Fruit fly (Drosophila melanogaster) whole organism, wandering third instar larva: ENCODE measurements around the gene CG14718.

ENCODE experiments used
- Abd-B ChIP-seq: fragments of >200 bp; optimal IDR thresholded peaks from 2 replicates; lab custom pipeline; 2017; ENCODE audit warnings: missing biosample characterization, missing genetic modification characterization
- CG32264 ChIP-seq: fragments of 200-800 bp; sonication (Bioruptor generic); optimal IDR thresholded peaks from 2 replicates; lab custom pipeline; 2016; ENCODE audit warnings: missing biosample characterization, missing genetic modification characterization
- CG9705 ChIP-seq: fragments of 200-800 bp; sonication (Bioruptor generic); optimal IDR thresholded peaks from 2 replicates; lab custom pipeline; 2018; ENCODE audit warnings: missing biosample characterization, mild to moderate bottlenecking, missing genetic modification characterization
- CrebA ChIP-seq: fragments of 200-800 bp; sonication (Bioruptor generic); optimal IDR thresholded peaks from 2 replicates; lab custom pipeline; 2016; ENCODE audit warnings: missing biosample characterization, mild to moderate bottlenecking, missing genetic modification characterization, borderline replicate concordance
- Dif ChIP-seq: fragments of 200-275, 200-300 bp; sonication (Bioruptor generic); optimal IDR thresholded peaks from 2 replicates; lab custom pipeline; 2018; ENCODE audit warnings: missing biosample characterization, missing genetic modification characterization; ENCODE audit not compliant: partially characterized antibody
- GATAd ChIP-seq: sonication (Bioruptor generic); optimal IDR thresholded peaks from 2 replicates; lab custom pipeline; 2016; ENCODE audit warnings: missing biosample characterization, missing genetic modification characterization
- HLH106 ChIP-seq: fragments of 200-800 bp; optimal IDR thresholded peaks from 3 replicates; lab custom pipeline; 2019; ENCODE audit warnings: missing biosample characterization, mild to moderate bottlenecking, missing genetic modification characterization, moderate library complexity
- Hnf4 ChIP-seq: fragments of 200-800 bp; sonication (Bioruptor generic); optimal IDR thresholded peaks from 2 replicates; lab custom pipeline; 2016; ENCODE audit warnings: missing biosample characterization, mild to moderate bottlenecking, missing genetic modification characterization
- Hr78 ChIP-seq: fragments of >200 bp; optimal IDR thresholded peaks from 2 replicates; lab custom pipeline; 2017; ENCODE audit warnings: missing biosample characterization, missing genetic modification characterization
- Hr83 ChIP-seq: fragments of 200-300 bp; sonication (Bioruptor generic); optimal IDR thresholded peaks from 2 replicates; lab custom pipeline; 2016; ENCODE audit warnings: missing biosample characterization, mild to moderate bottlenecking, missing genetic modification characterization, moderate library complexity; ENCODE audit not compliant: poor library complexity, severe bottlenecking
- Jra ChIP-seq: sonication (Bioruptor generic); optimal IDR thresholded peaks from 2 replicates; lab custom pipeline; 2016; ENCODE audit warnings: missing biosample characterization, missing genetic modification characterization
- Mio ChIP-seq: sonication (Bioruptor generic); optimal IDR thresholded peaks from 2 replicates; lab custom pipeline; 2016; ENCODE audit warnings: missing biosample characterization, missing genetic modification characterization
- Myc ChIP-seq: fragments of >200 bp; optimal IDR thresholded peaks from 2 replicates; lab custom pipeline; 2017
- N ChIP-seq: fragments of >200 bp; optimal IDR thresholded peaks from 2 replicates; lab custom pipeline; 2018; ENCODE audit warnings: missing biosample characterization, missing external identifiers, missing genetic modification characterization
- OdsH ChIP-seq: fragments of 200-800 bp; sonication (Bioruptor generic); optimal IDR thresholded peaks from 2 replicates; lab custom pipeline; 2016; ENCODE audit warnings: missing biosample characterization, mild to moderate bottlenecking, missing genetic modification characterization
- Rel ChIP-seq, 2 experiments: fragments of 200-800 bp; sonication (Bioruptor generic) in 1 of 2; optimal IDR thresholded peaks; 2 replicates in 1 of 2; 3 replicates in 1 of 2; lab custom pipeline; 2016 to 2019; ENCODE audit warnings: mild to moderate bottlenecking in 2 of 2, missing biosample characterization in 2 of 2, missing genetic modification characterization in 2 of 2, moderate library complexity in 1 of 2
- Sp1 ChIP-seq: fragments of 200-800 bp; sonication (Bioruptor generic); optimal IDR thresholded peaks from 3 replicates; lab custom pipeline; 2019; ENCODE audit warnings: missing biosample characterization, mild to moderate bottlenecking, missing genetic modification characterization, moderate library complexity
- Vsx2 ChIP-seq: fragments of 200-300, 225-300 bp; sonication (Bioruptor generic); optimal IDR thresholded peaks from 2 replicates; lab custom pipeline; 2018; ENCODE audit warnings: missing biosample characterization, missing genetic modification characterization; ENCODE audit not compliant: partially characterized antibody
- br ChIP-seq: fragments of 200-800 bp; sonication (Bioruptor generic); optimal IDR thresholded peaks from 2 replicates; lab custom pipeline; 2016; ENCODE audit warnings: missing biosample characterization, missing genetic modification characterization
- brk ChIP-seq: fragments of 200-800 bp; sonication (Bioruptor generic); optimal IDR thresholded peaks from 2 replicates; lab custom pipeline; 2016; ENCODE audit warnings: missing biosample characterization, mild to moderate bottlenecking, missing genetic modification characterization
- dl ChIP-seq, 2 experiments: fragments of 175-275, 200-275 bp in 1 of 2; fragments of 200-275 bp in 1 of 2; sonication (Bioruptor generic); optimal IDR thresholded peaks; lab custom pipeline; 2018; ENCODE audit warnings: mild to moderate bottlenecking in 2 of 2, missing biosample characterization in 2 of 2, missing genetic modification characterization in 2 of 2, moderate library complexity in 2 of 2; ENCODE audit not compliant: partially characterized antibody in 2 of 2, insufficient read depth in 1 of 2
- dmrt93B ChIP-seq: fragments of 200-800 bp; sonication (Bioruptor generic); optimal IDR thresholded peaks from 2 replicates; lab custom pipeline; 2018; ENCODE audit warnings: missing biosample characterization, mild to moderate bottlenecking, missing genetic modification characterization
- dsf ChIP-seq: sonication (Bioruptor generic); optimal IDR thresholded peaks from 2 replicates; lab custom pipeline; 2016; ENCODE audit warnings: missing biosample characterization, missing genetic modification characterization, borderline replicate concordance
- ey ChIP-seq: fragments of 200-800 bp; sonication (Bioruptor generic); optimal IDR thresholded peaks from 2 replicates; lab custom pipeline; 2016; ENCODE audit warnings: missing biosample characterization, missing genetic modification characterization
- foxo ChIP-seq, 2 experiments: fragments of 200-800 bp; sonication (Bioruptor generic); optimal IDR thresholded peaks; 2 replicates in 1 of 2; 3 replicates in 1 of 2; lab custom pipeline; 2016 to 2017; ENCODE audit warnings: missing biosample characterization in 2 of 2, missing genetic modification characterization in 2 of 2
- fru ChIP-seq: fragments of 200-800 bp; sonication (Bioruptor generic); optimal IDR thresholded peaks from 3 replicates; lab custom pipeline; 2016; ENCODE audit warnings: missing biosample characterization, mild to moderate bottlenecking, missing genetic modification characterization
- h ChIP-seq: fragments of 200-800 bp; sonication (Bioruptor generic); optimal IDR thresholded peaks from 3 replicates; lab custom pipeline; 2016; ENCODE audit warnings: missing biosample characterization, mild to moderate bottlenecking, missing genetic modification characterization
- jim ChIP-seq: fragments of 175-275, 200-325 bp; sonication (Bioruptor generic); optimal IDR thresholded peaks from 2 replicates; lab custom pipeline; 2016; ENCODE audit warnings: missing biosample characterization, mild to moderate bottlenecking, missing genetic modification characterization
- lola ChIP-seq: fragments of >200 bp; optimal IDR thresholded peaks from 2 replicates; lab custom pipeline; 2017; ENCODE audit warnings: missing biosample characterization, missing genetic modification characterization
- pan ChIP-seq: fragments of >200 bp; optimal IDR thresholded peaks from 2 replicates; lab custom pipeline; 2017
- psq ChIP-seq: fragments of 200-800 bp; sonication (Bioruptor generic); optimal IDR thresholded peaks from 3 replicates; lab custom pipeline; 2017; ENCODE audit warnings: missing biosample characterization, mild to moderate bottlenecking, missing genetic modification characterization, moderate library complexity
- rgr ChIP-seq: fragments of 200-800 bp; sonication (Bioruptor generic); optimal IDR thresholded peaks from 3 replicates; lab custom pipeline; 2016; ENCODE audit warnings: missing biosample characterization, mild to moderate bottlenecking, missing genetic modification characterization
- sage ChIP-seq: fragments of 200-800 bp; sonication (Bioruptor generic); optimal IDR thresholded peaks from 2 replicates; lab custom pipeline; 2016; ENCODE audit warnings: missing biosample characterization, mild to moderate bottlenecking, missing genetic modification characterization
- sv ChIP-seq: fragments of 200-800 bp; sonication (Bioruptor generic); optimal IDR thresholded peaks from 3 replicates; lab custom pipeline; 2016; ENCODE audit warnings: missing biosample characterization, missing genetic modification characterization
- usp ChIP-seq: fragments of >200 bp; optimal IDR thresholded peaks from 2 replicates; lab custom pipeline; 2017; ENCODE audit warnings: missing biosample characterization, missing genetic modification characterization
- woc ChIP-seq: sonication (Bioruptor generic); optimal IDR thresholded peaks from 2 replicates; lab custom pipeline; 2016; ENCODE audit warnings: missing biosample characterization, mild to moderate bottlenecking, missing genetic modification characterization

CG14718 gene

DNA sequence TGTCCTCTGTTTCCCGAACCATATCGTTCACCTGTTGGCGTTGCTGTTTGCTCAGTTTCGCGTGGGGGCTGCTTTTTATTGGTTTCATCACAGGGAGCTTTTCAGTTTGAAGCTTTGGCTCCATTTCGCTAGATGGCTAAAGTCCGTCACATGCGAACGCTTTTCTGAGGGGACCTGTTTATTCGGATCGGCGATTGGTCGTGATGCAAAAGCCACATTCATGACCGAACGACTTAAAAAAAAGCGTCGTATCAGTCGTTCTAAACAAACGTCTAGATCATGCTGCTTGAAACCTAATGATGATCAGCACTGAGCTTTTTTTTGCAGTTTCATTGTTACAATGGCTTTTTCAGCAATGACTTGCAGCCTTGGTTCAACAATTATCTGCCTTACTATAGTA lies 10.5 kb upstream of the CG14718 start, which contains the start of gene CG6908:
CG6908 (minus strand) TSS at position 152 of the 400 bp plus-strand sequence.
- TF ChIP-seq Hr78 (no peak), CrebA (GFP tag; lab: Kevin White, UChicago) (no peak), Vsx2 (GFP tag; lab: Kevin White, UChicago) (peak; percentile 78), dsf (GFP tag; lab: Kevin White, UChicago) (no peak), Jra (GFP tag; lab: Kevin White, UChicago) (no peak), woc (no peak), Hr83 (GFP tag; lab: Kevin White, UChicago) (no peak), psq (no peak), Myc (lab: Kevin White, UChicago) (no peak), sv (GFP tag; lab: Kevin White, UChicago) (no peak), Dif (GFP tag; lab: Kevin White, UChicago) (peak; percentile 68), jim (GFP tag; lab: Kevin White, UChicago) (no peak), foxo (GFP tag; optimal IDR thresholded peaks at IDR 0.05; lab: Kevin White, UChicago) (no peak), Mio (GFP tag; lab: Kevin White, UChicago) (no peak), sage (GFP tag; lab: Kevin White, UChicago) (no peak), HLH106 (tag; lab: Kevin White, UChicago) (no peak), pan (no peak), lola (GFP tag; lab: Kevin White, UChicago) (no peak), dmrt93B (GFP tag; lab: Kevin White, UChicago) (no peak), rgr (no peak), usp (GFP tag; lab: Kevin White, UChicago) (no peak), OdsH (no peak), Abd-B (GFP tag; lab: Kevin White, UChicago) (no peak), h (GFP tag; lab: Kevin White, UChicago) (peak; percentile 7), ey (no peak), Sp1 (GFP tag; lab: Kevin White, UChicago) (no peak), br (no peak), N (GFP tag; lab: Kevin White, UChicago) (no peak), fru (GFP tag; lab: Kevin White, UChicago) (no peak), CG9705 (GFP tag; lab: Kevin White, UChicago) (no peak), Rel (GFP tag; optimal IDR thresholded peaks at IDR 0.05; lab: Kevin White, UChicago) (peak; percentile 57), Rel (tag; optimal IDR thresholded peaks at IDR 0.05; lab: Kevin White, UChicago) (no peak), Hnf4 (GFP tag; lab: Kevin White, UChicago) (peak; percentile 61), GATAd (no peak), CG32264 (no peak), brk (GFP tag; lab: Kevin White, UChicago) (peak; percentile 39)

DNA sequence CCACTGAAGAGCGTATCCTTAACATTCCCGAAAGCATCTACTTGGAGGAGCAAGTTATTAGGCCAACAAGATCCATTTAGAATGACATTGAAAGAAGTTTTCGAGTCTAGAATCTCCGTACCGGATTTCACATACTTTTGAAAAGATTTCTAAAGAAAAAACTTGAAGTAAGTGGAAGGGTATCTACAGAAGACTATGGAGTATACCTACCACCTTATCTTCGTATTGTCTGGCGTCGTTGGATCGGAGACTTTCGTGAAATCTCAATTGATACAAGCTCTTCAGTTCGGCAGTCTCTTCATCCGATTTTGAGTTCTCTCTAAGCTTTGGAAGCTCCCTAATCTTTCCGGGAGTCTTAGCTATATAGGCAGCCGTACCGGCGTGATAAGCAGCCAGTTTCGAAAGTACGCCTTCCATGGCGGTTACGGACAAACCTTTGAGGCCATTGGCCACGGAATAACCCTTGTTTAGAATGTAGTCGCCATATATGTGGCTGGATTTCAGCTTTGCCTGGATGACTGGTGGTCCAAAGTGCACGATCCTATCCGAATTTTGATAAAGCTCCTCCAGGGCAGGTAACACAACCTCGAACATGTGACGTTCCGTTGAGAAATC lies 9.4 kb upstream of the CG14718 start:
- TF ChIP-seq dl (GFP tag; optimal IDR thresholded peaks at IDR 0.05; lab: Kevin White, UChicago; ENCODE audit: insufficient read depth in 1 of 2, partially characterized antibody in 2 of 2) (peak in 1 of 2 experiments; percentile 5), CrebA (GFP tag; lab: Kevin White, UChicago) (no peak)

DNA sequence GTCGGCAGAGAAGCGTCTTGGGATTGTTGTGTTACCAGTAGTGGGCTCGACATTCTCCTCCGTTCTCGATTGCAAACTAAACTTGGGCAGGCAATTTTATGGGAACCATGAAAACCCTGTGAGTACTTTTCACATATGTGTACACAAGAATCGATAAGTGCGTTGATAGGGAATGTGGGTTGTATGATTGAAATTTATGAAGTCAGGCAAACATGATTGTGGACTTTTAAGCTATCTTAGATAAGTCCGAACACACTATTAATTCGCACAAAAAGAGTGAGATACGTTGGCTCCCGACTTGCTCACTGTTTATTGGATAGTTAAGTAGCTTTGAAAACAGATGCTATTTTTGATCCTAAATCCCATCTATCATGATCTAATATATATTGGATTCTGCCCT lies 8.7 kb upstream of the CG14718 start, which contains the start of gene CG18765:
CG18765 (minus strand) TSS at position 53 of the 400 bp plus-strand sequence.
- TF ChIP-seq Vsx2 (GFP tag; lab: Kevin White, UChicago) (no peak), usp (GFP tag; lab: Kevin White, UChicago) (no peak)
